Fruit fly (Drosophila melanogaster): ENCODE measurements around the gene spidey.

- no peak for TF ChIP-seq Pif1A (GFP tag; optimal IDR thresholded peaks at IDR 0.05)
- TF ChIP-seq Ets98B (GFP tag; IDR thresholded peaks at IDR 0.05) = no peak
- no peak for TF ChIP-seq CG8159 (tag; optimal IDR thresholded peaks at IDR 0.05)
- no peak for TF ChIP-seq Pif1B (GFP tag; optimal IDR thresholded peaks at IDR 0.05)
- TF ChIP-seq Snoo (tag; optimal IDR thresholded peaks at IDR 0.05) = no peak
- no peak for TF ChIP-seq EcR (GFP tag; optimal IDR thresholded peaks at IDR 0.05)
- no peak for TF ChIP-seq CG14655 (GFP tag; optimal IDR thresholded peaks at IDR 0.05)
- no peak for TF ChIP-seq CG9948 (tag; optimal IDR thresholded peaks at IDR 0.05)
- no peak for TF ChIP-seq rn (GFP tag; IDR thresholded peaks at IDR 0.05)
- no peak for TF ChIP-seq CG8301 (tag; optimal IDR thresholded peaks at IDR 0.05)
- TF ChIP-seq CG32121 (GFP tag; IDR thresholded peaks at IDR 0.05) = no peak
- TF ChIP-seq CG17806 (tag; optimal IDR thresholded peaks at IDR 0.05) = no peak
- TF ChIP-seq CG15710 (tag; optimal IDR thresholded peaks at IDR 0.05) = no peak
Measured at dm6 chrX:7938482-7938804, 29.7 kb downstream of the spidey start.

All from whole organism, pupa.